Worm (Caenorhabditis elegans) whole organism, mixed stage, embryonic: Measurements from ENCODE around the gene B0280.2.

ENCODE experiments used
- blmp-1 ChIP-seq: fragments of 150-350 bp; optimal IDR thresholded peaks from 2 replicates; lab custom pipeline; 2014; ENCODE audit warnings: missing biosample characterization, missing genetic modification characterization
- elt-3 ChIP-seq: fragments of 150-350 bp; optimal IDR thresholded peaks from 2 replicates; lab custom pipeline; 2014; ENCODE audit warnings: missing biosample characterization, missing genetic modification characterization
- lin-13 ChIP-seq: fragments of 150-350 bp; optimal IDR thresholded peaks from 2 replicates; lab custom pipeline; 2014; ENCODE audit warnings: missing biosample characterization, missing genetic modification characterization
- nhr-76 ChIP-seq: sonication (generic microtip); optimal IDR thresholded peaks from 2 replicates; lab custom pipeline; 2017; ENCODE audit warnings: missing biosample characterization, missing genetic modification characterization
- snpc-4 ChIP-seq: fragments of 150-350 bp; optimal IDR thresholded peaks from 2 replicates; lab custom pipeline; 2014; ENCODE audit warnings: missing biosample characterization, missing genetic modification characterization

ce11 chrIII:7141285-7141715, 16.8 kb downstream of the B0280.2 start:
- TF ChIP-seq elt-3 (tag; lab: Kevin White, UChicago), result no peak
- TF ChIP-seq lin-13 (tag; lab: Kevin White, UChicago), result no peak
- TF ChIP-seq snpc-4 (tag; lab: Kevin White, UChicago), result no peak
- TF ChIP-seq nhr-76 (tag; lab: Kevin White, UChicago), result no peak
- TF ChIP-seq blmp-1 (tag; lab: Kevin White, UChicago), result no peak
